Fruit fly (Drosophila melanogaster): ENCODE results near the gene CG10600.

The CG10600 gene

DNA sequence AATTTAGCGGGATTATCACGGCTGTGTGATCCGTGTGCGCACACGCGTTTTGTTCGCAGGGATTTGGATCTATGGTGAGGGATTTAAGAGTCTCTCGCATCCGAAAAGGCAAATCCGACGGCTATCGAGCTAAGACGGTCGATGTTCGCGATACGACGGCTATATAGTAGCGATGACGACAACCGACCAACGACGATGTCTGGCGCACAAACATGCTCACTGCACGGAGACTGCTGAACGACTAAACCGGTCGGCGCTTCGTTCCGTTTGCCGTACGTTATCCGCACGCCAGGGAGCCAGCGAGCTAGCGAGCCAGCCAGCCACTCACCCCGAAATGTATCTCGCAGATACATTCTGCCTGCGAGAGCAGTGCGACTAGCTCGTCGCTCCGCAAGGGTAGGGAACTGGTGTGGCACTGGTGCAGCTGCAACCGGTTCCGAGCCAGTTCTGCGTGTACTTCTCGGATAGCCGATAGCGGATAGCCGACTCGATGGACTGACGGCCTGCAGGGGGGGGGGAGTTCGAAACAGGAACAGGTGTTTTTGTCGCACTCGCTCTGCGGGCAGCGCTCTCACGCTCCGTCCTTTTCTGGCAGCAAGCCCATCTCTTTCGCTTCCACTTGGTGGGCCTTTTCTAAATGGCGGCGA is 41.7 kb upstream of the CG10600 start, which contains the start of gene tup (continued):
- TF ChIP-seq wdn (GFP tag; IDR thresholded peaks at IDR 0.05) (no peak), CG2129 (GFP tag; IDR thresholded peaks at IDR 0.05; ENCODE audit: partially characterized antibody) (no peak), Mad (GFP tag; optimal IDR thresholded peaks at IDR 0.05) (peak; percentile 7), NK7.1 (GFP tag; optimal IDR thresholded peaks at IDR 0.05) (no peak), Side (GFP tag; optimal IDR thresholded peaks at IDR 0.05) (peak; percentile 58), CG17829 (tag; optimal IDR thresholded peaks at IDR 0.05) (peak; percentile 36), CG3065 (GFP tag; optimal IDR thresholded peaks at IDR 0.05) (no peak), CG6791 (GFP tag; IDR thresholded peaks at IDR 0.05; ENCODE audit: partially characterized antibody) (no peak), Hmr (GFP tag; optimal IDR thresholded peaks at IDR 0.05) (peak; percentile 2), corto (GFP tag; optimal IDR thresholded peaks at IDR 0.05) (no peak), fd96Cb (tag; optimal IDR thresholded peaks at IDR 0.05) (no peak), gcm (GFP tag; optimal IDR thresholded peaks at IDR 0.05) (peak; percentile 77), dmrt99B (tag; optimal IDR thresholded peaks at IDR 0.05) (no peak), CG11398 (GFP tag; optimal IDR thresholded peaks at IDR 0.05) (no peak), CG9437 (GFP tag; optimal IDR thresholded peaks at IDR 0.05) (no peak), CG6765 (GFP tag; optimal IDR thresholded peaks at IDR 0.05) (no peak), CG16815 (GFP tag; optimal IDR thresholded peaks at IDR 0.05) (no peak), CG9727 (GFP tag; optimal IDR thresholded peaks at IDR 0.05) (no peak), CG4854 (GFP tag; optimal IDR thresholded peaks at IDR 0.05) (no peak), CG18764 (GFP tag; optimal IDR thresholded peaks at IDR 0.05) (no peak), GATAe (GFP tag; conservative IDR thresholded peaks at IDR 0.05) (no peak), pnt (GFP tag; optimal IDR thresholded peaks at IDR 0.05) (no peak), ERR (GFP tag; optimal IDR thresholded peaks at IDR 0.05) (no peak), D19A (tag; optimal IDR thresholded peaks at IDR 0.05) (no peak), Optix (GFP tag; IDR thresholded peaks at IDR 0.05) (no peak), pho (GFP tag; optimal IDR thresholded peaks at IDR 0.05) (no peak), CG6175 (GFP tag; IDR thresholded peaks at IDR 0.05) (0 out of 3 replicates have a peak, but pooled peaks have one; percentile 13), Dip2 (GFP tag; IDR thresholded peaks at IDR 0.05) (no peak), YL-1 (GFP tag; optimal IDR thresholded peaks at IDR 0.05) (no peak), p53 (GFP tag; optimal IDR thresholded peaks at IDR 0.05) (no peak), CG1603 (tag; optimal IDR thresholded peaks at IDR 0.05) (no peak), exex (tag; optimal IDR thresholded peaks at IDR 0.05) (no peak), CG1529 (GFP tag; optimal IDR thresholded peaks at IDR 0.05) (no peak), cas (GFP tag; IDR thresholded peaks at IDR 0.05) (no peak), CG6683 (GFP tag; optimal IDR thresholded peaks at IDR 0.05) (no peak), Dll (GFP tag; IDR thresholded peaks at IDR 0.05; ENCODE audit: partially characterized antibody) (0 out of 4 replicates have a peak, but pooled peaks have one; percentile 24), dpn (GFP tag; optimal IDR thresholded peaks at IDR 0.05) (no peak), Eip74EF (GFP tag; optimal IDR thresholded peaks at IDR 0.05) (no peak), kay (GFP tag; optimal IDR thresholded peaks at IDR 0.05) (no peak), odd (GFP tag; optimal IDR thresholded peaks at IDR 0.05) (no peak), so (GFP tag; IDR thresholded peaks at IDR 0.05) (peak; percentile 76; the same call in 1 of the 3 replicates), trem (tag; optimal IDR thresholded peaks at IDR 0.05) (no peak), CG1647 (GFP tag; optimal IDR thresholded peaks at IDR 0.05) (no peak), Deaf1 (tag; optimal IDR thresholded peaks at IDR 0.05) (peak; percentile 98), sens (GFP tag) (peak; percentile 86), CG18599 (GFP tag; optimal IDR thresholded peaks at IDR 0.05) (no peak), CG12219 (GFP tag; optimal IDR thresholded peaks at IDR 0.05) (no peak), CG10147 (GFP tag; optimal IDR thresholded peaks at IDR 0.05) (no peak), CG13424 (tag; optimal IDR thresholded peaks at IDR 0.05) (no peak), CG14441 (GFP tag; IDR thresholded peaks at IDR 0.05) (no peak)

Measured in whole organism, embryonic.